Fruit fly (Drosophila melanogaster) whole organism, wandering third instar larva: ENCODE measurements around the gene CG31510.

Experiments used
- CG32264 ChIP-seq: fragments of 200-800 bp; sonication (Bioruptor generic); optimal IDR thresholded peaks from 2 replicates; lab custom pipeline; 2016; ENCODE audit warnings: missing biosample characterization, missing genetic modification characterization
- CG9705 ChIP-seq: fragments of 200-800 bp; sonication (Bioruptor generic); optimal IDR thresholded peaks from 2 replicates; lab custom pipeline; 2018; ENCODE audit warnings: missing biosample characterization, mild to moderate bottlenecking, missing genetic modification characterization
- CrebA ChIP-seq: fragments of 200-800 bp; sonication (Bioruptor generic); optimal IDR thresholded peaks from 2 replicates; lab custom pipeline; 2016; ENCODE audit warnings: missing biosample characterization, mild to moderate bottlenecking, missing genetic modification characterization, borderline replicate concordance
- GATAd ChIP-seq: sonication (Bioruptor generic); optimal IDR thresholded peaks from 2 replicates; lab custom pipeline; 2016; ENCODE audit warnings: missing biosample characterization, missing genetic modification characterization
- HLH106 ChIP-seq: fragments of 200-800 bp; optimal IDR thresholded peaks from 3 replicates; lab custom pipeline; 2019; ENCODE audit warnings: missing biosample characterization, mild to moderate bottlenecking, missing genetic modification characterization, moderate library complexity
- Hnf4 ChIP-seq: fragments of 200-800 bp; sonication (Bioruptor generic); optimal IDR thresholded peaks from 2 replicates; lab custom pipeline; 2016; ENCODE audit warnings: missing biosample characterization, mild to moderate bottlenecking, missing genetic modification characterization
- Hr78 ChIP-seq: fragments of >200 bp; optimal IDR thresholded peaks from 2 replicates; lab custom pipeline; 2017; ENCODE audit warnings: missing biosample characterization, missing genetic modification characterization
- Hr83 ChIP-seq: fragments of 200-300 bp; sonication (Bioruptor generic); optimal IDR thresholded peaks from 2 replicates; lab custom pipeline; 2016; ENCODE audit warnings: missing biosample characterization, mild to moderate bottlenecking, missing genetic modification characterization, moderate library complexity; ENCODE audit not compliant: poor library complexity, severe bottlenecking
- Jra ChIP-seq: sonication (Bioruptor generic); optimal IDR thresholded peaks from 2 replicates; lab custom pipeline; 2016; ENCODE audit warnings: missing biosample characterization, missing genetic modification characterization
- Myc ChIP-seq: fragments of >200 bp; optimal IDR thresholded peaks from 2 replicates; lab custom pipeline; 2017
- N ChIP-seq: fragments of >200 bp; optimal IDR thresholded peaks from 2 replicates; lab custom pipeline; 2018; ENCODE audit warnings: missing biosample characterization, missing external identifiers, missing genetic modification characterization
- OdsH ChIP-seq: fragments of 200-800 bp; sonication (Bioruptor generic); optimal IDR thresholded peaks from 2 replicates; lab custom pipeline; 2016; ENCODE audit warnings: missing biosample characterization, mild to moderate bottlenecking, missing genetic modification characterization
- Rel ChIP-seq, 2 experiments: fragments of 200-800 bp; sonication (Bioruptor generic) in 1 of 2; optimal IDR thresholded peaks; 2 replicates in 1 of 2; 3 replicates in 1 of 2; lab custom pipeline; 2016 to 2019; ENCODE audit warnings: mild to moderate bottlenecking in 2 of 2, missing biosample characterization in 2 of 2, missing genetic modification characterization in 2 of 2, moderate library complexity in 1 of 2
- Sp1 ChIP-seq: fragments of 200-800 bp; sonication (Bioruptor generic); optimal IDR thresholded peaks from 3 replicates; lab custom pipeline; 2019; ENCODE audit warnings: missing biosample characterization, mild to moderate bottlenecking, missing genetic modification characterization, moderate library complexity
- br ChIP-seq: fragments of 200-800 bp; sonication (Bioruptor generic); optimal IDR thresholded peaks from 2 replicates; lab custom pipeline; 2016; ENCODE audit warnings: missing biosample characterization, missing genetic modification characterization
- brk ChIP-seq: fragments of 200-800 bp; sonication (Bioruptor generic); optimal IDR thresholded peaks from 2 replicates; lab custom pipeline; 2016; ENCODE audit warnings: missing biosample characterization, mild to moderate bottlenecking, missing genetic modification characterization
- dmrt93B ChIP-seq: fragments of 200-800 bp; sonication (Bioruptor generic); optimal IDR thresholded peaks from 2 replicates; lab custom pipeline; 2018; ENCODE audit warnings: missing biosample characterization, mild to moderate bottlenecking, missing genetic modification characterization
- dsf ChIP-seq: sonication (Bioruptor generic); optimal IDR thresholded peaks from 2 replicates; lab custom pipeline; 2016; ENCODE audit warnings: missing biosample characterization, missing genetic modification characterization, borderline replicate concordance
- ey ChIP-seq: fragments of 200-800 bp; sonication (Bioruptor generic); optimal IDR thresholded peaks from 2 replicates; lab custom pipeline; 2016; ENCODE audit warnings: missing biosample characterization, missing genetic modification characterization
- foxo ChIP-seq, 2 experiments: fragments of 200-800 bp; sonication (Bioruptor generic); optimal IDR thresholded peaks; 2 replicates in 1 of 2; 3 replicates in 1 of 2; lab custom pipeline; 2016 to 2017; ENCODE audit warnings: missing biosample characterization in 2 of 2, missing genetic modification characterization in 2 of 2
- h ChIP-seq: fragments of 200-800 bp; sonication (Bioruptor generic); optimal IDR thresholded peaks from 3 replicates; lab custom pipeline; 2016; ENCODE audit warnings: missing biosample characterization, mild to moderate bottlenecking, missing genetic modification characterization
- lola ChIP-seq: fragments of >200 bp; optimal IDR thresholded peaks from 2 replicates; lab custom pipeline; 2017; ENCODE audit warnings: missing biosample characterization, missing genetic modification characterization
- pan ChIP-seq: fragments of >200 bp; optimal IDR thresholded peaks from 2 replicates; lab custom pipeline; 2017
- psq ChIP-seq: fragments of 200-800 bp; sonication (Bioruptor generic); optimal IDR thresholded peaks from 3 replicates; lab custom pipeline; 2017; ENCODE audit warnings: missing biosample characterization, mild to moderate bottlenecking, missing genetic modification characterization, moderate library complexity
- sage ChIP-seq: fragments of 200-800 bp; sonication (Bioruptor generic); optimal IDR thresholded peaks from 2 replicates; lab custom pipeline; 2016; ENCODE audit warnings: missing biosample characterization, mild to moderate bottlenecking, missing genetic modification characterization
- sv ChIP-seq: fragments of 200-800 bp; sonication (Bioruptor generic); optimal IDR thresholded peaks from 3 replicates; lab custom pipeline; 2016; ENCODE audit warnings: missing biosample characterization, missing genetic modification characterization
- tai ChIP-seq: sonication (Bioruptor generic); optimal IDR thresholded peaks from 2 replicates; lab custom pipeline; 2016; ENCODE audit warnings: missing biosample characterization, missing genetic modification characterization
- woc ChIP-seq: sonication (Bioruptor generic); optimal IDR thresholded peaks from 2 replicates; lab custom pipeline; 2016; ENCODE audit warnings: missing biosample characterization, mild to moderate bottlenecking, missing genetic modification characterization

Gene CG31510

DNA sequence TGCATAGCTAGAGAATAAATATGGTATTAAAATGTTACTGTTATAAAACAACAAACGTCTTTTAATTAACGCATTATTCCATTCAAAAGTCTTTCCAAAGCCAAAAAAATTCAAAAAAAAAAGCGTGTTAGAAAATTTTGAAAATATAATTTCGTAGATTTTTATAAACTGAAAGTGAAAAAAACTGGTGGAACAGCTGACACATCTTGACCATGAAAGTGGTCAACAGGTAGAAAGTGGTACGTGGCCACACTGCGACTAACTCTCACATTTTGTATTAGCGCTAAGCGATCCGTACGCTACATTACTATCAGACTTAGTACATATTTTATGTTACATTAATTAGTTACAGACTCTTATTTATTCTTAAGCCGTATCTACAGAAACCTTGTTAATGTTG lies 51.8 kb downstream of the CG31510 start, which contains the start of gene CG11836:
Gene CG11836, plus strand, starts transcription at position 256 of the 400 bp plus-strand sequence.
- TF ChIP-seq OdsH, result no peak
- TF ChIP-seq brk (GFP tag; lab: Kevin White, UChicago), result no peak
- TF ChIP-seq sage (GFP tag; lab: Kevin White, UChicago), result no peak
- no peak for TF ChIP-seq Rel (GFP tag; optimal IDR thresholded peaks at IDR 0.05; lab: Kevin White, UChicago)
- no peak for TF ChIP-seq Rel (tag; optimal IDR thresholded peaks at IDR 0.05; lab: Kevin White, UChicago)
- TF ChIP-seq tai (GFP tag; lab: Kevin White, UChicago), result no peak
- no peak for TF ChIP-seq h (GFP tag; lab: Kevin White, UChicago)
- no peak for TF ChIP-seq Hr83 (GFP tag; lab: Kevin White, UChicago)
- no peak for TF ChIP-seq CG9705 (GFP tag; lab: Kevin White, UChicago)
- no peak for TF ChIP-seq CrebA (GFP tag; lab: Kevin White, UChicago)
- no peak for TF ChIP-seq N
- no peak for TF ChIP-seq br (GFP tag; lab: Kevin White, UChicago)
- TF ChIP-seq Hr78 (GFP tag; lab: Kevin White, UChicago), result no peak
- TF ChIP-seq Jra (GFP tag; lab: Kevin White, UChicago), result no peak
- TF ChIP-seq foxo (GFP tag; optimal IDR thresholded peaks at IDR 0.05; lab: Kevin White, UChicago), result no peak
- no peak for TF ChIP-seq HLH106 (tag; lab: Kevin White, UChicago)
- TF ChIP-seq dmrt93B (GFP tag; lab: Kevin White, UChicago), result no peak
- no peak for TF ChIP-seq pan (lab: Kevin White, UChicago)
- TF ChIP-seq lola (GFP tag; lab: Kevin White, UChicago), result no peak
- TF ChIP-seq psq (GFP tag; lab: Kevin White, UChicago), result no peak
- TF ChIP-seq, all 38 proteins: peak for 0

dm6 chr3R:25069569-25069968 lies 53.2 kb downstream of the CG31510 start, which contains the start of the genes Stt3B and CG11839:
Stt3B (minus strand) TSS chr3R:25069637.
CG11839 (plus strand) TSS chr3R:25069927.
- peak; percentile 2 for TF ChIP-seq sage (GFP tag; lab: Kevin White, UChicago)
- TF ChIP-seq OdsH, result peak; percentile 75
- TF ChIP-seq Hnf4 (GFP tag; lab: Kevin White, UChicago), result peak; percentile 89
- TF ChIP-seq lola (GFP tag; lab: Kevin White, UChicago), result no peak
- peak; percentile 60 for TF ChIP-seq CG9705 (GFP tag; lab: Kevin White, UChicago)
- TF ChIP-seq Rel (GFP tag; optimal IDR thresholded peaks at IDR 0.05; lab: Kevin White, UChicago), result no peak
- peak; percentile 61 for TF ChIP-seq Rel (tag; optimal IDR thresholded peaks at IDR 0.05; lab: Kevin White, UChicago)
- TF ChIP-seq woc (GFP tag; lab: Kevin White, UChicago), result peak; percentile 87
- peak; percentile 61 for TF ChIP-seq psq (GFP tag; lab: Kevin White, UChicago)
- TF ChIP-seq CG32264 (GFP tag; lab: Kevin White, UChicago), result peak; percentile 1
- TF ChIP-seq dsf (GFP tag; lab: Kevin White, UChicago), result peak; percentile 84
- no peak for TF ChIP-seq GATAd (GFP tag; lab: Kevin White, UChicago)
- TF ChIP-seq foxo (GFP tag; optimal IDR thresholded peaks at IDR 0.05; lab: Kevin White, UChicago), result peak in 1 of 2 experiments; percentile 84
- TF ChIP-seq sv (GFP tag; lab: Kevin White, UChicago), result peak; percentile 59
- TF ChIP-seq pan (lab: Kevin White, UChicago), result no peak
- TF ChIP-seq Sp1 (GFP tag; lab: Kevin White, UChicago), result no peak
- peak; percentile 83 for TF ChIP-seq HLH106 (tag; lab: Kevin White, UChicago)
- TF ChIP-seq Myc (lab: Kevin White, UChicago), result no peak
- TF ChIP-seq Jra (GFP tag; lab: Kevin White, UChicago), result peak; percentile 91
- no peak for TF ChIP-seq Hr78 (GFP tag; lab: Kevin White, UChicago)
- peak; percentile 29 for TF ChIP-seq Hr83 (GFP tag; lab: Kevin White, UChicago)
- TF ChIP-seq h (GFP tag; lab: Kevin White, UChicago), result peak; percentile 85
- peak; percentile 78 for TF ChIP-seq ey (GFP tag; lab: Kevin White, UChicago)
